Worm (Caenorhabditis elegans) whole organism, late embryonic: ENCODE results near the gene srlf-36.

Experiments used
- C08G9.2 ChIP-seq: sonication (generic microtip); optimal IDR thresholded peaks from 2 replicates; lab custom pipeline; 2016; ENCODE audit warnings: mild to moderate bottlenecking, missing genetic modification characterization, moderate library complexity, missing compliant biosample characterization
- F13H6.1 ChIP-seq: sonication (generic microtip); optimal IDR thresholded peaks from 2 replicates; lab custom pipeline; 2016; ENCODE audit warnings: missing genetic modification characterization, missing compliant biosample characterization
- K02D7.2 ChIP-seq: sonication (generic microtip); optimal IDR thresholded peaks from 2 replicates; lab custom pipeline; 2017; ENCODE audit warnings: mild to moderate bottlenecking, missing genetic modification characterization, missing compliant biosample characterization
- T23F11.4 ChIP-seq: fragments of 200-800 bp; sonication (Bioruptor generic); optimal IDR thresholded peaks from 2 replicates; lab custom pipeline; 2018; ENCODE audit warnings: mild to moderate bottlenecking, missing genetic modification characterization, missing compliant biosample characterization
- Y22D7AL.16 ChIP-seq: sonication (generic microtip); optimal IDR thresholded peaks from 2 replicates; lab custom pipeline; 2016; ENCODE audit warnings: missing genetic modification characterization, missing compliant biosample characterization
- ahr-1 ChIP-seq: sonication (generic microtip); optimal IDR thresholded peaks from 2 replicates; lab custom pipeline; 2016; ENCODE audit warnings: missing genetic modification characterization, missing compliant biosample characterization
- ceh-14 ChIP-seq: sonication (generic microtip); optimal IDR thresholded peaks from 2 replicates; lab custom pipeline; 2016; ENCODE audit warnings: missing genotype, missing genetic modification characterization, missing compliant biosample characterization
- ceh-18 ChIP-seq: sonication (generic microtip); optimal IDR thresholded peaks from 2 replicates; lab custom pipeline; 2016; ENCODE audit warnings: missing genetic modification characterization, missing compliant biosample characterization
- ceh-19 ChIP-seq: fragments of 200-800 bp; sonication (Bioruptor generic); optimal IDR thresholded peaks from 2 replicates; lab custom pipeline; 2018; ENCODE audit warnings: mild to moderate bottlenecking, missing genetic modification characterization, missing compliant biosample characterization
- ceh-30 ChIP-seq: fragments of 150-350 bp; optimal IDR thresholded peaks from 2 replicates; lab custom pipeline; 2014; ENCODE audit warnings: missing biosample characterization, missing genetic modification characterization
- ceh-34 ChIP-seq: sonication (generic microtip); optimal IDR thresholded peaks from 2 replicates; lab custom pipeline; 2016; ENCODE audit warnings: mild to moderate bottlenecking, missing genetic modification characterization, missing compliant biosample characterization
- ceh-45 ChIP-seq: fragments of 200-800 bp; sonication (Bioruptor generic); IDR thresholded peaks from 2 replicates; pipeline ENCODE4 v1.3.6; 2022; ENCODE audit warnings: missing genetic modification reagents, missing genetic modification characterization, missing compliant biosample characterization
- ceh-6 ChIP-seq: fragments of 200-800 bp; sonication (Bioruptor generic); optimal IDR thresholded peaks from 2 replicates; lab custom pipeline; 2018; ENCODE audit warnings: mild to moderate bottlenecking, missing genetic modification characterization, missing compliant biosample characterization
- dmd-4 ChIP-seq: sonication (generic microtip); optimal IDR thresholded peaks from 2 replicates; lab custom pipeline; 2016; ENCODE audit warnings: borderline replicate concordance, missing genetic modification characterization, missing compliant biosample characterization
- dve-1 ChIP-seq: sonication (generic microtip); optimal IDR thresholded peaks from 2 replicates; lab custom pipeline; 2017; ENCODE audit warnings: antibody characterized with exemption, mild to moderate bottlenecking, missing genetic modification characterization, missing compliant biosample characterization
- fax-1 ChIP-seq: sonication (generic microtip); optimal IDR thresholded peaks from 2 replicates; lab custom pipeline; 2016; ENCODE audit warnings: missing genotype, missing genetic modification characterization, missing compliant biosample characterization
- fkh-6 ChIP-seq: sonication (generic microtip); optimal IDR thresholded peaks from 2 replicates; lab custom pipeline; 2016; ENCODE audit warnings: missing genetic modification characterization, missing compliant biosample characterization
- hlh-30 ChIP-seq: sonication (generic microtip); optimal IDR thresholded peaks from 2 replicates; lab custom pipeline; 2017; ENCODE audit warnings: antibody characterized with exemption, missing genetic modification characterization, missing compliant biosample characterization; ENCODE audit not compliant: insufficient read depth
- hlh-8 ChIP-seq: sonication (generic microtip); optimal IDR thresholded peaks from 2 replicates; lab custom pipeline; 2016; ENCODE audit warnings: missing genotype, missing genetic modification characterization, missing compliant biosample characterization
- lin-11 ChIP-seq: fragments of 200-800 bp; sonication (Bioruptor generic); optimal IDR thresholded peaks from 2 replicates; lab custom pipeline; 2018; ENCODE audit warnings: mild to moderate bottlenecking, missing genetic modification characterization, missing compliant biosample characterization
- mec-3 ChIP-seq: sonication (generic microtip); optimal IDR thresholded peaks from 2 replicates; lab custom pipeline; 2016; ENCODE audit warnings: borderline replicate concordance, missing genetic modification characterization, missing compliant biosample characterization
- nhr-232 ChIP-seq: sonication (generic microtip); optimal IDR thresholded peaks from 2 replicates; lab custom pipeline; 2016; ENCODE audit warnings: missing genetic modification characterization, missing compliant biosample characterization
- odd-2 ChIP-seq: sonication (generic microtip); optimal IDR thresholded peaks from 2 replicates; lab custom pipeline; 2017; ENCODE audit warnings: antibody characterized with exemption, mild to moderate bottlenecking, missing genetic modification characterization, missing compliant biosample characterization
- pag-3 ChIP-seq: sonication (generic microtip); optimal IDR thresholded peaks from 2 replicates; lab custom pipeline; 2016; ENCODE audit warnings: missing compliant biosample characterization, missing genetic modification characterization, borderline replicate concordance
- pqm-1 ChIP-seq: sonication (generic microtip); optimal IDR thresholded peaks from 2 replicates; lab custom pipeline; 2016; ENCODE audit warnings: missing genetic modification characterization, missing compliant biosample characterization
- pros-1 ChIP-seq: fragments of 150-350 bp; optimal IDR thresholded peaks from 2 replicates; lab custom pipeline; 2014; ENCODE audit warnings: missing biosample characterization, missing genetic modification reagents, missing genetic modification characterization
- ref-2 ChIP-seq: sonication (generic microtip); optimal IDR thresholded peaks from 2 replicates; lab custom pipeline; 2016; ENCODE audit warnings: missing genetic modification characterization, missing compliant biosample characterization
- syd-9 ChIP-seq: sonication (generic microtip); optimal IDR thresholded peaks from 2 replicates; lab custom pipeline; 2016; ENCODE audit warnings: mild to moderate bottlenecking, missing genetic modification characterization, moderate library complexity, missing compliant biosample characterization
- tbx-2 ChIP-seq: sonication (generic microtip); optimal IDR thresholded peaks from 2 replicates; lab custom pipeline; 2016; ENCODE audit warnings: missing genetic modification characterization, missing compliant biosample characterization
- ttx-3 ChIP-seq: sonication (generic microtip); optimal IDR thresholded peaks from 2 replicates; lab custom pipeline; 2016; ENCODE audit warnings: missing genetic modification reagents, missing genetic modification characterization, missing compliant biosample characterization
- unc-3 ChIP-seq, 2 experiments: fragments of 200-800 bp in 1 of 2; sonication (Bioruptor generic) in 1 of 2; sonication (generic microtip) in 1 of 2; conservative IDR thresholded peaks in 1 of 2; optimal IDR thresholded peaks in 1 of 2; 2 replicates each; pipeline versions ENCODE4 v1.3.6 to Lab custom; 2016 to 2022; ENCODE audit warnings: missing compliant biosample characterization in 2 of 2, missing genetic modification characterization in 2 of 2, missing genetic modification reagents in 1 of 2
- unc-55 ChIP-seq: sonication (generic microtip); optimal IDR thresholded peaks from 2 replicates; lab custom pipeline; 2017; ENCODE audit warnings: missing biosample characterization, missing genetic modification reagents, missing genetic modification characterization
- unc-86 ChIP-seq: sonication (generic microtip); optimal IDR thresholded peaks from 2 replicates; lab custom pipeline; 2016; ENCODE audit warnings: missing genetic modification characterization, missing compliant biosample characterization
- ztf-16 ChIP-seq: sonication (generic microtip); optimal IDR thresholded peaks from 2 replicates; lab custom pipeline; 2017; ENCODE audit warnings: missing genetic modification characterization, missing compliant biosample characterization

srlf-36 gene

DNA sequence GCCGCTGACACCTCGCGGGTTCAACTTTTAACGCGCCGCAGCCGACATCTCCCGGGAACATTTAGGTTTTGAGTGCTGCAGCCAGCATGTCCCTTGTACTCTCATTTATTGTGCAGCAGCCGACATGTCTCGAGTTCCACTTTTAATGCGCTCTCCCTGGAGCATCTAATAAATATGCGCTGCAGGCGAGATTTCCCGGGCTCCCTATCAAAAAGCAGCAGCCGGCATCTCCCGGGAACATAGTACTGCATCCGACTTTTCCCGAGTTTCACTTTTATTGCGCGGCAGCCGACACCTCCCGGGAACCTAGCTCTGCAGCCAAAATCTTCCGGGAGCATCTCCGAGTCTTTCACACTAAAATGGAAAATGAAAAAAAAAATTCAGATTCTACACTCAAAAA lies 11.4 kb upstream of the srlf-36 start:
- TF ChIP-seq hlh-8 (no peak), F13H6.1 (tag; lab: Kevin White, UChicago) (no peak), ref-2 (tag; lab: Kevin White, UChicago) (no peak), unc-86 (no peak), dmd-4 (tag; lab: Kevin White, UChicago) (no peak), pag-3 (no peak), lin-11 (tag; lab: Kevin White, UChicago) (no peak), ceh-30 (tag; lab: Kevin White, UChicago) (no peak), pros-1 (tag; lab: Kevin White, UChicago) (no peak), fax-1 (no peak)
- TF ChIP-seq, all 69 proteins: peak for 0

DNA sequence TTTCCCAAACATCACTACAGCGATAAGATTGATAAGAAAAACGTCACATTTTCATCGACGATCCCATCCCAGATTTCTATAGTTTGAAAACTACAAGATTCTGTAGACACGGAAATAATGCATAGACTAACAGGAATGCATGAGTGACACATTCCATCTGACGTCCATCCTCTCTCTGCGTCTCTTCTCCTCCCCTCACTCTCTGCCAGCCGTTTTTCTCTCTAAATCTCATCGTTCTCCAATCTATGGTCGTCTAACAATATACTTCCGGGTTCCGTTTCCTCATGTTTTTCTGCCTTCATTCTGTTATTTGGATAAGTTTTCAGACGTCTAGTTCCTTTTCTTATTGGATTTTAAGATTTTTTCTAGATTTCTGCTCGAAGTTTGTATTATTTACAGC lies 9.5 kb upstream of the srlf-36 start, which contains the start of gene F48G7.4:
Gene F48G7.4 (plus strand): TSS at position 400 of the 400 bp plus-strand sequence.
- TF ChIP-seq unc-55 = peak; percentile 83
- TF ChIP-seq syd-9 (tag; lab: Kevin White, UChicago) = no peak
- TF ChIP-seq ceh-18 = peak; percentile 14

DNA sequence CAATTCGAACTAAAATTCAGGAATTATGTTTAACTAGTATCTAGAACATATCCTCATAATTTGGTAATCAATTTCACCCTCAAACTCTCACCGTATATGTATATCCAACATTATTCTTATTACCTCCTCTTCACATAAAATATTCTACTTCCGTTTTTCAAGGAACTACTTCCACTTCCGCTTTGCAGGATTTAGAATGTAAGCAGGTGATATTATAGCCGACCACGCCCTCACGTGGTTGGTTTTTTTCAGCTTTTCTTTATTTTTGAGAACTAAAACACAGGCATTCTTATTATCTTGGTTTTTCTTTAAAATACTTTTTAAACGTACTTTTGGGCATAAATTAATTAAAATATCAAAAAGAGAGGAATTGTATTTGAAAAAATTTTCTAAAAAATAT lies 8.3 kb upstream of the srlf-36 start:
- no peak for TF ChIP-seq ref-2 (tag; lab: Kevin White, UChicago)

DNA sequence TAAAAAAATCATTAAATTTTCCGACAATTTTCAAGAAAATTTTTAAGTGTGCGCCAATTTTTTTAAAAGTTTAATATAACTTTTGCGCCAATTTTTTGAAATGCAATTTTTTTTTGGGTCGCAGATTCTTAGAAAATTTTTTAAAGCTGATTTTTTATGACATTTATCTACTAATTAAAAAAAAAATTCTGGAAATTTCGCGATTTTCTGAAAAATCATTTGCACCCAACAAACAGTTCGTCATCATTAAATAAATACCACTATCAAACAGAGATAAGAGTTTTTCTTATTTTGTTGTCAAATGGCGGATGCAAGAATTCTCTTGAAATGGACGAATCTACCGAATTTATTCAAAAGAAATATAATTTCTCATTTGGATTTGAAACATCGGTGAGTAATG lies 5.7 kb upstream of the srlf-36 start, which contains the start of gene F48G7.13:
Gene F48G7.13 (plus strand): TSS at position 301 of the 400 bp plus-strand sequence.
- TF ChIP-seq tbx-2 (tag; lab: Kevin White, UChicago) = no peak

DNA sequence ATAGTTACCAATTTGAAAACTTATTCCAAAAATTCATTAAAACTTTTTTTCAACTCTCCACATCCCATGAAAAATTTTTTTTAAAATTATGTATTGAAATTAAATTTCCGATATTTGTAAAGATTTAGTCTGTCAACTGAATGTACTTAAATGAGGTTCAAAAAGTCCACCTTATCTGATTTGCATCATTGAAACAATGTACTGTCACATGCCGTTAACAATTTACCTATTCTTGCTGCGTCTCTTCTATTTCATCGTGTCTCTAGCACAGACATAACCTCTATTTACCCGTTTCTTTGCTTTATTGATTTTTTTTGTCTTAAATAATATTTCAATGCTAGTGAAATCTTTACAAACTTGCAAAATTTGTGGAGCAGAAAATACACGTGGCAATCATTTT lies 646 bp upstream of the srlf-36 start, which contains the start of gene nhr-90:
Gene nhr-90 (plus strand): TSS at position 296 of the 400 bp plus-strand sequence.
- TF ChIP-seq unc-3 (GFP tag; conservative IDR thresholded peaks at IDR 0.05; lab: Robert Waterston, UW) (no peak), unc-3 (tag; optimal IDR thresholded peaks at IDR 0.05; lab: Kevin White, UChicago) (no peak), lin-11 (tag; lab: Kevin White, UChicago) (no peak), K02D7.2 (tag; lab: Kevin White, UChicago) (no peak), ceh-34 (tag; lab: Kevin White, UChicago) (no peak), hlh-30 (no peak), ceh-45 (GFP tag; lab: Robert Waterston, UW) (no peak), T23F11.4 (GFP tag; lab: Kevin White, UChicago) (no peak), ceh-19 (GFP tag; lab: Kevin White, UChicago) (no peak), Y22D7AL.16 (tag; lab: Kevin White, UChicago) (no peak), ztf-16 (tag; lab: Kevin White, UChicago) (no peak), odd-2 (no peak), F13H6.1 (tag; lab: Kevin White, UChicago) (no peak), mec-3 (tag; lab: Kevin White, UChicago) (no peak), ahr-1 (no peak), ttx-3 (tag; lab: Kevin White, UChicago) (no peak)

DNA sequence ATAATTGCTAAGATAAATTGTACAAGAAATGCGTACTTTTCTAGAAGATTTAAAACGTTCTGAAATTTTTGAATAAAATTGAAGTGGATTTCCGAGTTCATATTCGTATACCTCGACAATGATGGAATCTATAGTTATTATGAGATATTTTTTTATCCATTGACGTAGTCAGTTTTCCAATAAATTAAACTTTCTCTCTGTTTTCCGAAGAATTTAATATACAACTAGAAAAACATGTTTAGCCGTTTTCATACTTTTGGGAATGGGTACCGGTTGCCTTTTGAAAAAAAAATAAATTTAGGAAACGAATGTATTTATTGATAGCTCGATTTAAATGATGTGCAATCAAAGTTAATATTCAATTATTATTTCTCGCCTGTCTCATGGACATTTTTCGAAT lies 727 bp downstream of the srlf-36 start, which contains the start of gene srw-109:
Gene srw-109 (minus strand): TSS at position 101 of the 400 bp plus-strand sequence.
- no peak for TF ChIP-seq dve-1 (tag; lab: Kevin White, UChicago)
- no peak for TF ChIP-seq ceh-6 (GFP tag; lab: Kevin White, UChicago)
- no peak for TF ChIP-seq hlh-8
- no peak for TF ChIP-seq ceh-18
- TF ChIP-seq odd-2 = no peak
- no peak for TF ChIP-seq F13H6.1 (tag; lab: Kevin White, UChicago)
- TF ChIP-seq mec-3 (tag; lab: Kevin White, UChicago) = no peak
- TF ChIP-seq fkh-6 (tag; lab: Kevin White, UChicago) = no peak
- no peak for TF ChIP-seq ttx-3 (tag; lab: Kevin White, UChicago)
- TF ChIP-seq lin-11 (tag; lab: Kevin White, UChicago) = no peak
- no peak for TF ChIP-seq ceh-14 (tag; lab: Kevin White, UChicago)
- TF ChIP-seq C08G9.2 (tag; lab: Kevin White, UChicago) = no peak
- TF ChIP-seq pqm-1 (tag; lab: Kevin White, UChicago) = no peak
- TF ChIP-seq nhr-232 (tag; lab: Kevin White, UChicago) = no peak
